Fruit fly (Drosophila melanogaster): ENCODE results near the gene mri.

Gene mri

dm6 chr3L:165981-166788, 33.8 kb upstream of the mri start (continued):
- TF ChIP-seq Blimp-1 (GFP tag; optimal IDR thresholded peaks at IDR 0.05) (peak; percentile 51), BEAF-32 (GFP tag; optimal IDR thresholded peaks at IDR 0.05) (no peak), CG2129 (GFP tag; IDR thresholded peaks at IDR 0.05; ENCODE audit: partially characterized antibody) (no peak), cato (GFP tag; optimal IDR thresholded peaks at IDR 0.05; ENCODE audit: borderline replicate concordance) (no peak), CG17385 (GFP tag; optimal IDR thresholded peaks at IDR 0.05) (no peak), CG4424 (GFP tag; optimal IDR thresholded peaks at IDR 0.05) (peak; percentile 54), tgo (GFP tag; IDR thresholded peaks at IDR 0.05) (no peak), slou (GFP tag; optimal IDR thresholded peaks at IDR 0.05) (no peak), CG5180 (GFP tag; optimal IDR thresholded peaks at IDR 0.05) (no peak), odd (GFP tag; optimal IDR thresholded peaks at IDR 0.05) (no peak), crc (GFP tag; optimal IDR thresholded peaks at IDR 0.05) (no peak), pum (GFP tag; optimal IDR thresholded peaks at IDR 0.05) (no peak), sim (GFP tag; IDR thresholded peaks at IDR 0.05) (no peak), ase (GFP tag; IDR thresholded peaks at IDR 0.05) (no peak), Jarid2 (GFP tag; optimal IDR thresholded peaks at IDR 0.05) (no peak), CG18262 (tag; optimal IDR thresholded peaks at IDR 0.05) (peak; percentile 51), CG7963 (GFP tag; IDR thresholded peaks at IDR 0.05; ENCODE audit: partially characterized antibody) (no peak), CG10959 (GFP tag; IDR thresholded peaks at IDR 0.05) (no peak), YL-1 (GFP tag; optimal IDR thresholded peaks at IDR 0.05) (no peak), CG13287 (GFP tag; IDR thresholded peaks at IDR 0.05; ENCODE audit: partially characterized antibody) (no peak), HLH3B (GFP tag; IDR thresholded peaks at IDR 0.05) (no peak), cas (GFP tag; IDR thresholded peaks at IDR 0.05) (no peak), B-H1 (GFP tag; IDR thresholded peaks at IDR 0.05) (no peak), CG1832 (GFP tag; optimal IDR thresholded peaks at IDR 0.05) (no peak), hkb (optimal IDR thresholded peaks at IDR 0.05) (no peak), hkb (GFP tag; IDR thresholded peaks at IDR 0.05) (0 out of 2 replicates have a peak, but pooled peaks have one; percentile 44), z (GFP tag; IDR thresholded peaks at IDR 0.05) (no peak), CG4360 (GFP tag; IDR thresholded peaks at IDR 0.05) (no peak), Rx (GFP tag; IDR thresholded peaks at IDR 0.05) (no peak), croc (GFP tag; conservative IDR thresholded peaks at IDR 0.05) (no peak), da (GFP tag; optimal IDR thresholded peaks at IDR 0.05) (no peak), danr (GFP tag; IDR thresholded peaks at IDR 0.05) (no peak), CG11398 (GFP tag; optimal IDR thresholded peaks at IDR 0.05) (no peak), Ssrp (tag; optimal IDR thresholded peaks at IDR 0.05) (no peak), stc (GFP tag; IDR thresholded peaks at IDR 0.05) (0 out of 2 replicates have a peak, but pooled peaks have one; percentile 22), grau (tag; optimal IDR thresholded peaks at IDR 0.05) (peak; percentile 30), prd (optimal IDR thresholded peaks at IDR 0.05) (no peak), prd (GFP tag; IDR thresholded peaks at IDR 0.05) (no peak), CG9817 (tag; optimal IDR thresholded peaks at IDR 0.05) (no peak), CG7839 (tag; optimal IDR thresholded peaks at IDR 0.05) (peak; percentile 25), CG8290 (GFP tag; optimal IDR thresholded peaks at IDR 0.05) (no peak), CG8290 (tag; optimal IDR thresholded peaks at IDR 0.05) (no peak), CG6791 (GFP tag; IDR thresholded peaks at IDR 0.05; ENCODE audit: partially characterized antibody) (no peak), CG12299 (tag; optimal IDR thresholded peaks at IDR 0.05) (no peak), Dek (tag; optimal IDR thresholded peaks at IDR 0.05) (no peak), Oli (tag; optimal IDR thresholded peaks at IDR 0.05) (peak; percentile 5), CG3995 (GFP tag; optimal IDR thresholded peaks at IDR 0.05) (no peak), fd3F (GFP tag; optimal IDR thresholded peaks at IDR 0.05) (no peak), CrebB (tag; optimal IDR thresholded peaks at IDR 0.05) (no peak), pfk (GFP tag; optimal IDR thresholded peaks at IDR 0.05) (no peak)

All from whole organism, embryonic.